Worm (Caenorhabditis elegans) whole organism, early embryonic: ENCODE results near the gene ugt-6.
A peak's percentile ranks its signal among the peaks of the same experiment; 100 is the strongest.

Experiments used
- B0310.2 ChIP-seq: sonication (generic microtip); optimal IDR thresholded peaks from 2 replicates; lab custom pipeline; 2016; ENCODE audit warnings: mild to moderate bottlenecking, missing genetic modification characterization, missing compliant biosample characterization
- F13C5.2 ChIP-seq: sonication (generic microtip); optimal IDR thresholded peaks from 2 replicates; lab custom pipeline; 2017; ENCODE audit warnings: mild to moderate bottlenecking, missing genetic modification characterization, inconsistent platforms, missing compliant biosample characterization
- aly-1 ChIP-seq: sonication (generic microtip); optimal IDR thresholded peaks from 2 replicates; lab custom pipeline; 2016; ENCODE audit warnings: missing genetic modification characterization, missing compliant biosample characterization
- ama-1 ChIP-seq: fragments of 150-350 bp; optimal IDR thresholded peaks from 2 replicates; lab custom pipeline; 2014
- ceh-13 ChIP-seq: fragments of 200-800 bp; sonication (Bioruptor generic); optimal IDR thresholded peaks from 2 replicates; lab custom pipeline; 2018; ENCODE audit warnings: mild to moderate bottlenecking, missing genetic modification characterization, missing compliant biosample characterization
- ceh-36 ChIP-seq: sonication (generic microtip); optimal IDR thresholded peaks from 2 replicates; lab custom pipeline; 2016; ENCODE audit warnings: missing genetic modification characterization, inconsistent platforms, missing compliant biosample characterization
- ets-7 ChIP-seq: sonication (generic microtip); optimal IDR thresholded peaks from 2 replicates; lab custom pipeline; 2016; ENCODE audit warnings: missing genotype, missing genetic modification characterization, missing compliant biosample characterization
- flt-1 ChIP-seq: fragments of 200-800 bp; sonication (Bioruptor generic); IDR thresholded peaks from 2 replicates; pipeline ENCODE4 v1.3.6; 2022; ENCODE audit warnings: missing genetic modification characterization, missing compliant biosample characterization
- hmbx-1 ChIP-seq: sonication (generic microtip); optimal IDR thresholded peaks from 2 replicates; lab custom pipeline; 2016; ENCODE audit warnings: mild to moderate bottlenecking, missing genetic modification characterization, missing compliant biosample characterization
- hmg-4 ChIP-seq: fragments of 200-800 bp; sonication (Bioruptor generic); optimal IDR thresholded peaks from 2 replicates; lab custom pipeline; 2018; ENCODE audit warnings: mild to moderate bottlenecking, missing genetic modification characterization, missing compliant biosample characterization
- hnd-1 ChIP-seq: sonication (generic microtip); optimal IDR thresholded peaks from 2 replicates; lab custom pipeline; 2016; ENCODE audit warnings: missing genetic modification characterization, missing compliant biosample characterization
- pes-1 ChIP-seq: fragments of 200-800 bp; sonication (Bioruptor generic); IDR thresholded peaks from 2 replicates; pipeline ENCODE4 v1.3.6; 2022; ENCODE audit warnings: missing genetic modification reagents, missing genetic modification characterization, missing compliant biosample characterization
- scrt-1 ChIP-seq: fragments of 200-800 bp; sonication (Bioruptor generic); IDR thresholded peaks from 2 replicates; pipeline ENCODE4 v1.3.6; 2022; ENCODE audit warnings: missing genetic modification characterization, missing compliant biosample characterization
- sea-1 ChIP-seq: fragments of 200-800 bp; sonication (Bioruptor generic); conservative IDR thresholded peaks from 2 replicates; pipeline ENCODE4 v1.3.6; 2022; ENCODE audit warnings: missing genetic modification characterization, missing compliant biosample characterization
- tbx-11 ChIP-seq: fragments of 200-800 bp; sonication (Bioruptor generic); IDR thresholded peaks from 2 replicates; pipeline ENCODE4 v1.3.6; 2022; ENCODE audit warnings: missing genetic modification characterization, missing compliant biosample characterization
- tbx-37 ChIP-seq: fragments of 200-800 bp; sonication (Bioruptor generic); conservative IDR thresholded peaks from 2 replicates; pipeline ENCODE4 v1.3.6; 2022; ENCODE audit warnings: missing genetic modification reagents, missing genetic modification characterization, missing compliant biosample characterization
- tra-4 ChIP-seq: sonication (generic microtip); optimal IDR thresholded peaks from 2 replicates; lab custom pipeline; 2017; ENCODE audit warnings: missing genetic modification characterization, missing compliant biosample characterization

The ugt-6 gene

DNA sequence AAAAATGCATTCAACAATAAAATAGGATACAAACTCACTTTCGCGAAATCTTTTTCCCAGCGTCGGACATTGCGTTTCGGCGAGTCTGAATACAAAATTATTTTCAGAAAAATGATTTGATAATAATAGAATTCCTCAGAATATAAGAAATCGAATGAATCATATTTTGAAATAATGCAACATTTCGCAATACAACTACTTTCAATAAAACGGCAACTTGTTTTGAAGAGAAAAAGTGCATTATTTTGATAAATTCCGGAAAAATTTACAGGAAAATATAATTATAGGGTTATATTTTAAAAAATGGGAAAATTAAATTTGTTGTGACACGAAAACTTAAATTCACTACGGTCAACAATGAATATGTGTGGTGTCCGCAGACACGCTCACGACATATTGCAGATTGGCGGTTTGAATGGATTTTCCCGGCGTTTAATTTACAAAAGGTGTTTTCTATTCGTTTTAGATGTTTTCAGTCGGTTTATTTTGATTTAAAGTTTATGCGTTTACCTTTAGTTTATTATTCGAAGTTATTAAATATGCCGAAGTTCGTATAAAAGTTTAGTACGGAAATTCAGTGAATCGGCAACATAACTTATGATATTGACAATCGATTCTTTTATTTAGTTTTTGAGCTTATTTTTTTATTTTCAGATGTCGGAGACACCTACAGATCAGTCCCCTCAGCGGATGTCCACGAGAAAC lies 34.6 kb downstream of the ugt-6 start, which contains the start of the genes abcf-1 and scc-3:
abcf-1 (minus strand) TSS at position 85 of the 705 bp plus-strand sequence.
scc-3 (plus strand) TSS at position 655 of the 705 bp plus-strand sequence.
- TF ChIP-seq F13C5.2 (tag; lab: Kevin White, UChicago) (peak; percentile 20), ceh-36 (tag; lab: Kevin White, UChicago) (no peak)

DNA sequence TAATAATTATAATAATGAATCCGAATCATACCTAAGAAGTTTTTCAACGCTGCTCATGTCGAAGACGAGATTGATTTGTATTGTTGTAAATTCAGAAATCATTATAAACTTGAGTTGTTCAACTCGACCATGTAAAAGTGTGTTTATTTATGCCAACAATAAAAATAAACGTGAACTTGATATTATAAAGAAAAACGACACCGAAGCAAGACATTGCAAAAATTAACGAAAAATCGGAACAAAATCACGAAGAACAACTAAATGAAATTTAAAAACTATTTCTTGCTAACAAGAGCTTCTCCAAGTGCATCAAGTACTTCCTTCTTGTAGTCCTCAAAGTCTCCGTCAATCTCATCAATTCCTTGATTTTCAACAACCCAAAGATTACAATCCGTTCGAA lies 37.1 kb downstream of the ugt-6 start, which contains the start of gene F18E2.15:
F18E2.15 (minus strand) TSS at position 101 of the 400 bp plus-strand sequence.
- TF ChIP-seq hmg-4 (GFP tag; lab: Kevin White, UChicago) = no peak
- TF ChIP-seq tra-4 = no peak
- TF ChIP-seq flt-1 (GFP tag; lab: Robert Waterston, UW) = no peak
- TF ChIP-seq F13C5.2 (tag; lab: Kevin White, UChicago) = no peak
- no peak for TF ChIP-seq ama-1 (lab: Kevin White, UChicago)
- TF ChIP-seq aly-1 (tag; lab: Kevin White, UChicago) = no peak
- TF ChIP-seq scrt-1 (GFP tag; lab: Robert Waterston, UW) = no peak
- no peak for TF ChIP-seq tbx-37 (GFP tag; lab: Robert Waterston, UW)
- no peak for TF ChIP-seq pes-1 (GFP tag; lab: Robert Waterston, UW)
- TF ChIP-seq B0310.2 (tag; lab: Kevin White, UChicago) = no peak

DNA sequence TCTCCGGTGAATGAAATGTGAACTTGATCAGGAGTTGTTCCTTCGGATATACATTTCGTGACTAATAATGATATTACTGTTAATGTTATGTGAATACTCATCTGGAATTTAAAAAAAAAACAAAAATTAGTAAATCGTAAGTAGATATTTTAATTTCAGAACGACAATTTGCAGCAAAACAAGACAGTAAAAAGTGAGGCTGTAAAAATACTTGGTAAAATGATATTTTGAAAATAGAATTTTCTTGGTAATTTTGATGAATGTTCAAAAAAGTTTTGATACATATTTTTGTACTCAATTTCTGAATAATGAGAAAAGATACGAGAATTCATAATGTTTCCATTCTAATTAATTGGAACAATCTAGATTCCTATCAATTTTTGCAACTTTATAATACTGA lies 38.4 kb downstream of the ugt-6 start, which contains the start of gene papl-1:
papl-1 (minus strand) TSS at position 101 of the 400 bp plus-strand sequence.
- TF ChIP-seq tbx-37 (GFP tag; lab: Robert Waterston, UW) = no peak
- no peak for TF ChIP-seq ama-1 (lab: Kevin White, UChicago)
- no peak for TF ChIP-seq sea-1
- no peak for TF ChIP-seq B0310.2 (tag; lab: Kevin White, UChicago)
- TF ChIP-seq pes-1 (GFP tag; lab: Robert Waterston, UW) = no peak
- no peak for TF ChIP-seq ceh-13 (GFP tag; lab: Kevin White, UChicago)

ce11 chrV:12754839-12755238 lies 43.2 kb downstream of the ugt-6 start, which contains the start of gene gpa-13:
Gene gpa-13 (minus strand): TSS chrV:12754939.
- no peak for TF ChIP-seq ets-7 (tag; lab: Kevin White, UChicago)
- no peak for TF ChIP-seq hmg-4 (GFP tag; lab: Kevin White, UChicago)
- no peak for TF ChIP-seq ama-1 (lab: Kevin White, UChicago)
- TF ChIP-seq tra-4 = no peak
- TF ChIP-seq hnd-1 (tag; lab: Kevin White, UChicago) = no peak
- TF ChIP-seq scrt-1 (GFP tag; lab: Robert Waterston, UW) = no peak
- no peak for TF ChIP-seq sea-1
- no peak for TF ChIP-seq tbx-37 (GFP tag; lab: Robert Waterston, UW)
- TF ChIP-seq ceh-13 (GFP tag; lab: Kevin White, UChicago) = no peak

- TF ChIP-seq tbx-11 (GFP tag; lab: Robert Waterston, UW) (no peak), scrt-1 (GFP tag; lab: Robert Waterston, UW) (no peak), tbx-37 (GFP tag; lab: Robert Waterston, UW) (no peak), sea-1 (no peak), aly-1 (tag; lab: Kevin White, UChicago) (no peak)
These were observed 45.6 kb downstream of the ugt-6 start, which contains the start of gene C15C8.8 for ce11 chrV:12752407-12752806. Gene C15C8.8 (minus strand): TSS chrV:12752507.

DNA sequence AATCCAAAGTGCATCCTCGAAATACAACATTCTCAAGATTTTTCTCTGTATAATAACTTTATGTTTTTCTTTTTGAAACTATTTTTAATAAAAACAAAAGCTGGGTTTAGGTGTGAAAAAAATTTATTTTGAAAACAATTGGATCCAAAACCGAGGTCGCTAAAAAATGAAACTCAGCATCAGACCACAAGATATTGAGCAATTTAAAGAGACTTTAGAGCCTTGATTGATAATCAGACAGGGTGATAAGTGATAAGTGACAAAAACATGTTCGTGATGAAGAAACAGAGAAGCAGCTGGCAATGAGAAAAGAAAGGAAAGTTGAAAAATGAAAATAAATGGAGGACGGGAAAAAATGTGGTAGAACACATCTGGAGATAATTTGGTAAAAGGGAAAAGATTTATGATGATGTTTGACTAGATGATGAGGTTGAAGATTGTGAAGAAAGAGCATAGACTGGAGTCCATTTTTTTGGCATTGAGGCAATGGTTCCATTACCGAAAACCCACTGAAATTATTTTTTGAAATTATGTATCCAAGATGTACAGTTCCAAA lies 46.5 kb downstream of the ugt-6 start, which contains the start of gene C15C8.6:
C15C8.6 (minus strand) TSS at position 51 of the 556 bp plus-strand sequence.
- TF ChIP-seq scrt-1 (GFP tag; lab: Robert Waterston, UW) (no peak), ceh-13 (GFP tag; lab: Kevin White, UChicago) (no peak)

DNA sequence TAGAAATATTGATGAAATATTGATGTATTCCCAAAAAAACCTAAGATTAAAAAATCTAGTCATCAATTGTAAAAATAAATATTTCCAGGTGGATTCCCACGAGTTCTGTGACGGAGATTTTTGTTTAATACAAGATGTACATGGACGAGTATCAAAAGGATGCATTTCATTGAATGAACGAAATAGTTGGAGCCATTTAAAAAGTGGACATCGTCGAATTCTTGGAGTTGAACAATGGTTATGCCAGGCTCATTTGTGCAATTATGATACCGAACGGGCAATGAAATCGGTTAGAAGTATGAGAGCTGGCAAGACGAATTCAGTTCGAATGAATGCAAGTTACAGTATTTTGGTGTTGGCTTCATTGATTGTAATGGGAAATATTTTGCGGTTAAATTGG lies 48.5 kb downstream of the ugt-6 start:
- no peak for TF ChIP-seq hnd-1 (tag; lab: Kevin White, UChicago)
- TF ChIP-seq B0310.2 (tag; lab: Kevin White, UChicago) = no peak
- TF ChIP-seq aly-1 (tag; lab: Kevin White, UChicago) = no peak
- TF ChIP-seq tbx-11 (GFP tag; lab: Robert Waterston, UW) = no peak

- TF ChIP-seq ceh-13 (GFP tag; lab: Kevin White, UChicago) (no peak), B0310.2 (tag; lab: Kevin White, UChicago) (no peak)
These were observed 50.2 kb downstream of the ugt-6 start, which contains the start of gene C15C8.5 for ce11 chrV:12747856-12748255. Gene C15C8.5 (plus strand): TSS chrV:12748007.

- TF ChIP-seq F13C5.2 (tag; lab: Kevin White, UChicago) (no peak), pes-1 (GFP tag; lab: Robert Waterston, UW) (no peak), tra-4 (no peak), hmbx-1 (tag; lab: Kevin White, UChicago) (no peak), ceh-13 (GFP tag; lab: Kevin White, UChicago) (no peak), aly-1 (tag; lab: Kevin White, UChicago) (no peak), ama-1 (lab: Kevin White, UChicago) (no peak), sea-1 (no peak), scrt-1 (GFP tag; lab: Robert Waterston, UW) (no peak), tbx-37 (GFP tag; lab: Robert Waterston, UW) (no peak), ets-7 (tag; lab: Kevin White, UChicago) (no peak), hnd-1 (tag; lab: Kevin White, UChicago) (no peak), ceh-36 (tag; lab: Kevin White, UChicago) (no peak), hmg-4 (GFP tag; lab: Kevin White, UChicago) (no peak), tbx-11 (GFP tag; lab: Robert Waterston, UW) (no peak)
These were observed 50.6 kb downstream of the ugt-6 start, which contains the start of gene C15C8.4 for ce11 chrV:12747431-12747830. Gene C15C8.4 (minus strand): TSS chrV:12747463.
